Worm (Caenorhabditis elegans) whole organism, L1 larva: Measurements from ENCODE around the gene srx-7.

ENCODE experiments used
- efl-3 ChIP-seq: fragments of 200-800 bp; sonication (Bioruptor generic); optimal IDR thresholded peaks from 2 replicates; lab custom pipeline; 2018; ENCODE audit warnings: mild to moderate bottlenecking, missing genetic modification characterization, missing compliant biosample characterization
- elt-3 ChIP-seq, 6 experiments: fragments of 150-350 bp in 1 of 6; sonication (generic microtip); optimal IDR thresholded peaks; 2 replicates each; lab custom pipeline; 2017 to 2018; ENCODE audit warnings: missing biosample characterization in 6 of 6, missing genetic modification characterization in 6 of 6, inconsistent platforms in 1 of 6
- fos-1 ChIP-seq: fragments of 150-350 bp; optimal IDR thresholded peaks from 2 replicates; lab custom pipeline; 2014; ENCODE audit warnings: missing biosample characterization, missing genetic modification characterization
- pqm-1 ChIP-seq: sonication (generic microtip); optimal IDR thresholded peaks from 3 replicates; lab custom pipeline; 2017; ENCODE audit warnings: missing biosample characterization, missing genetic modification characterization
- ztf-4 ChIP-seq: fragments of 150-350 bp; optimal IDR thresholded peaks from 2 replicates; lab custom pipeline; 2014; ENCODE audit warnings: missing biosample characterization, missing genetic modification characterization

DNA sequence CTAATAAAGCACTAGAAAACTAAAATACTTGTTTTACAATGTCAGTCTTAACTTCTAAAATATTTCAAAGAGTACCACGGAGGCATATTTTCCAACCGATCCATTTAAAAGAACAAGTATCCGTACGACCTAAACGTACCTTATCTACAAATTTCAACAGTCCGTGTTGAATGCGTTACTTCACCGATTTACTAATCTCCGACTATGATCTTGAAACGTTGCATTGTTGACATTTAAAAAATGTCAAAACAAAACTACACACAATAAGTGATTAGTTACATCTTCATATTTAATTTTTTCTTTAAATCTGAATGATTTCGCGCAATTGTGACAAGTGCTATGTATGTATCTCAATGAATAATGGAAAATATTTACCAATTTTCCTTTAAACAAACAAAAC, 37.8 kb downstream of the srx-7 start:
- TF ChIP-seq elt-3 (tag; optimal IDR thresholded peaks at IDR 0.05; lab: Kevin White, UChicago) (no peak), pqm-1 (no peak), fos-1 (no peak), efl-3 (GFP tag; lab: Kevin White, UChicago) (no peak), ztf-4 (tag; lab: Kevin White, UChicago) (no peak)
